Worm (Caenorhabditis elegans): ENCODE data around the gene F44E5.5.

- TF ChIP-seq hmbx-1 (tag; optimal IDR thresholded peaks at IDR 0.05): no peak
- TF ChIP-seq tbx-37 (GFP tag; conservative IDR thresholded peaks at IDR 0.05): no peak
- no peak for TF ChIP-seq pes-1 (GFP tag; IDR thresholded peaks at IDR 0.05)
- no peak for TF ChIP-seq ama-1 (optimal IDR thresholded peaks at IDR 0.05)
- no peak for TF ChIP-seq B0310.2 (tag; optimal IDR thresholded peaks at IDR 0.05)
- no peak for TF ChIP-seq sea-1 (GFP tag; conservative IDR thresholded peaks at IDR 0.05)
- no peak for TF ChIP-seq ceh-13 (GFP tag; optimal IDR thresholded peaks at IDR 0.05)
- TF ChIP-seq hnd-1 (tag; optimal IDR thresholded peaks at IDR 0.05): no peak
- no peak for TF ChIP-seq aly-1 (tag; optimal IDR thresholded peaks at IDR 0.05)
- no peak for TF ChIP-seq tra-4 (tag; optimal IDR thresholded peaks at IDR 0.05)
- TF ChIP-seq flt-1 (GFP tag; IDR thresholded peaks at IDR 0.05): no peak
Observed at ce11 chrII:11774218-11774617, 14.8 kb downstream of the F44E5.5 start, which contains the start of gene F44E5.1.
